Worm (Caenorhabditis elegans): ENCODE results near the gene B0507.5.

DNA sequence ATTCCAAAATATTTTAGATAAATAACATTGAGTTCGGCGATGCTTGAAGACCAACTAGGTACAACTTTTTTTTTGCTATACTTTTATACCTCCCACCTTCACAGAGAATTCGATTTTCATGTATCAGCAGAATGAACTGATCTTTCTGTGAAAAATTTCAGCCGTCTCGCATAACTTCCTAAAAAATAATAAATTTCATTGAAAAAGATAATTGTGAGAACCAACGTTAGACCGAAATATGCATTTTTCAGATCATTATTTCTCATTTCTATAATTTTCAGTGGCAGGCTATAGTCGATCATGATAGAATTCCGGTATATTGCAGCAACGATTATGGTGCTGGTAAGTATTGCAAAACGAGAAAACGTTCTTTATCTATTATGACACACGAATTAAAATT, 18.1 kb downstream of the B0507.5 start, which contains the start of gene srx-115:
- TF ChIP-seq nhr-12 (tag; optimal IDR thresholded peaks at IDR 0.05) (no peak), nhr-6 (tag; optimal IDR thresholded peaks at IDR 0.05) (no peak)

All from whole organism, L2 larva.